Worm (Caenorhabditis elegans) whole organism, late embryonic: ENCODE results near the gene C11E4.7.

Experiments
- C08G9.2 ChIP-seq: sonication (generic microtip); optimal IDR thresholded peaks from 2 replicates; lab custom pipeline; 2016; ENCODE audit warnings: mild to moderate bottlenecking, missing genetic modification characterization, moderate library complexity, missing compliant biosample characterization
- F13H6.1 ChIP-seq: sonication (generic microtip); optimal IDR thresholded peaks from 2 replicates; lab custom pipeline; 2016; ENCODE audit warnings: missing genetic modification characterization, missing compliant biosample characterization
- K02D7.2 ChIP-seq: sonication (generic microtip); optimal IDR thresholded peaks from 2 replicates; lab custom pipeline; 2017; ENCODE audit warnings: mild to moderate bottlenecking, missing genetic modification characterization, missing compliant biosample characterization
- K09A11.1 ChIP-seq: sonication (generic microtip); optimal IDR thresholded peaks from 2 replicates; lab custom pipeline; 2017; ENCODE audit warnings: antibody characterized with exemption, mild to moderate bottlenecking, missing genetic modification characterization, missing compliant biosample characterization; ENCODE audit not compliant: insufficient read depth
- T23F11.4 ChIP-seq: fragments of 200-800 bp; sonication (Bioruptor generic); optimal IDR thresholded peaks from 2 replicates; lab custom pipeline; 2018; ENCODE audit warnings: mild to moderate bottlenecking, missing genetic modification characterization, missing compliant biosample characterization
- Y22D7AL.16 ChIP-seq: sonication (generic microtip); optimal IDR thresholded peaks from 2 replicates; lab custom pipeline; 2016; ENCODE audit warnings: missing genetic modification characterization, missing compliant biosample characterization
- ceh-14 ChIP-seq: sonication (generic microtip); optimal IDR thresholded peaks from 2 replicates; lab custom pipeline; 2016; ENCODE audit warnings: missing genotype, missing genetic modification characterization, missing compliant biosample characterization
- ceh-19 ChIP-seq: fragments of 200-800 bp; sonication (Bioruptor generic); optimal IDR thresholded peaks from 2 replicates; lab custom pipeline; 2018; ENCODE audit warnings: mild to moderate bottlenecking, missing genetic modification characterization, missing compliant biosample characterization
- ceh-2 ChIP-seq: sonication (generic microtip); optimal IDR thresholded peaks from 2 replicates; lab custom pipeline; 2016; ENCODE audit warnings: missing genotype, missing genetic modification characterization, missing compliant biosample characterization
- ceh-31 ChIP-seq: sonication (generic microtip); optimal IDR thresholded peaks from 2 replicates; lab custom pipeline; 2016; ENCODE audit warnings: missing genetic modification characterization, missing compliant biosample characterization
- ceh-34 ChIP-seq: sonication (generic microtip); optimal IDR thresholded peaks from 2 replicates; lab custom pipeline; 2016; ENCODE audit warnings: mild to moderate bottlenecking, missing genetic modification characterization, missing compliant biosample characterization
- ceh-48 ChIP-seq: sonication (generic microtip); optimal IDR thresholded peaks from 2 replicates; lab custom pipeline; 2016; ENCODE audit warnings: missing genetic modification characterization, inconsistent platforms, missing compliant biosample characterization
- ceh-6 ChIP-seq: fragments of 200-800 bp; sonication (Bioruptor generic); optimal IDR thresholded peaks from 2 replicates; lab custom pipeline; 2018; ENCODE audit warnings: mild to moderate bottlenecking, missing genetic modification characterization, missing compliant biosample characterization
- dmd-4 ChIP-seq: sonication (generic microtip); optimal IDR thresholded peaks from 2 replicates; lab custom pipeline; 2016; ENCODE audit warnings: borderline replicate concordance, missing genetic modification characterization, missing compliant biosample characterization
- dve-1 ChIP-seq: sonication (generic microtip); optimal IDR thresholded peaks from 2 replicates; lab custom pipeline; 2017; ENCODE audit warnings: antibody characterized with exemption, mild to moderate bottlenecking, missing genetic modification characterization, missing compliant biosample characterization
- elt-2 ChIP-seq: sonication (generic microtip); optimal IDR thresholded peaks from 2 replicates; lab custom pipeline; 2016; ENCODE audit warnings: missing genetic modification reagents, missing genetic modification characterization, missing compliant biosample characterization
- eyg-1 ChIP-seq: sonication (generic microtip); optimal IDR thresholded peaks from 2 replicates; lab custom pipeline; 2016; ENCODE audit warnings: missing genotype, missing genetic modification characterization, missing compliant biosample characterization
- fax-1 ChIP-seq: sonication (generic microtip); optimal IDR thresholded peaks from 2 replicates; lab custom pipeline; 2016; ENCODE audit warnings: missing genotype, missing genetic modification characterization, missing compliant biosample characterization
- fkh-6 ChIP-seq: sonication (generic microtip); optimal IDR thresholded peaks from 2 replicates; lab custom pipeline; 2016; ENCODE audit warnings: missing genetic modification characterization, missing compliant biosample characterization
- hlh-30 ChIP-seq: sonication (generic microtip); optimal IDR thresholded peaks from 2 replicates; lab custom pipeline; 2017; ENCODE audit warnings: antibody characterized with exemption, missing genetic modification characterization, missing compliant biosample characterization; ENCODE audit not compliant: insufficient read depth
- hlh-6 ChIP-seq: sonication (generic microtip); optimal IDR thresholded peaks from 2 replicates; lab custom pipeline; 2016; ENCODE audit warnings: missing genotype, missing genetic modification characterization, missing compliant biosample characterization
- hlh-8 ChIP-seq: sonication (generic microtip); optimal IDR thresholded peaks from 2 replicates; lab custom pipeline; 2016; ENCODE audit warnings: missing genotype, missing genetic modification characterization, missing compliant biosample characterization
- lim-6 ChIP-seq: sonication (generic microtip); optimal IDR thresholded peaks from 2 replicates; lab custom pipeline; 2016; ENCODE audit warnings: missing genetic modification characterization, missing compliant biosample characterization
- lin-11 ChIP-seq: fragments of 200-800 bp; sonication (Bioruptor generic); optimal IDR thresholded peaks from 2 replicates; lab custom pipeline; 2018; ENCODE audit warnings: mild to moderate bottlenecking, missing genetic modification characterization, missing compliant biosample characterization
- mec-3 ChIP-seq: sonication (generic microtip); optimal IDR thresholded peaks from 2 replicates; lab custom pipeline; 2016; ENCODE audit warnings: borderline replicate concordance, missing genetic modification characterization, missing compliant biosample characterization
- nhr-232 ChIP-seq: sonication (generic microtip); optimal IDR thresholded peaks from 2 replicates; lab custom pipeline; 2016; ENCODE audit warnings: missing genetic modification characterization, missing compliant biosample characterization
- npax-4 ChIP-seq: sonication (generic microtip); optimal IDR thresholded peaks from 2 replicates; lab custom pipeline; 2016; ENCODE audit warnings: missing genetic modification characterization, missing compliant biosample characterization
- pag-3 ChIP-seq: sonication (generic microtip); optimal IDR thresholded peaks from 2 replicates; lab custom pipeline; 2016; ENCODE audit warnings: missing compliant biosample characterization, missing genetic modification characterization, borderline replicate concordance
- pax-1 ChIP-seq: fragments of 150-350 bp; optimal IDR thresholded peaks from 2 replicates; lab custom pipeline; 2014; ENCODE audit warnings: missing biosample characterization, missing genetic modification characterization
- pha-2 ChIP-seq: sonication (generic microtip); optimal IDR thresholded peaks from 2 replicates; lab custom pipeline; 2017; ENCODE audit warnings: mild to moderate bottlenecking, missing genetic modification characterization, missing compliant biosample characterization
- pha-4 ChIP-seq: fragments of 150-350 bp; optimal IDR thresholded peaks from 2 replicates; lab custom pipeline; 2018; ENCODE audit warnings: missing biosample characterization, missing genetic modification reagents, missing genetic modification characterization
- pqm-1 ChIP-seq: sonication (generic microtip); optimal IDR thresholded peaks from 2 replicates; lab custom pipeline; 2016; ENCODE audit warnings: missing genetic modification characterization, missing compliant biosample characterization
- ref-2 ChIP-seq: sonication (generic microtip); optimal IDR thresholded peaks from 2 replicates; lab custom pipeline; 2016; ENCODE audit warnings: missing genetic modification characterization, missing compliant biosample characterization
- rnt-1 ChIP-seq: sonication (generic microtip); optimal IDR thresholded peaks from 2 replicates; lab custom pipeline; 2016; ENCODE audit warnings: missing genetic modification characterization, missing compliant biosample characterization
- sdc-2 ChIP-seq: sonication (generic microtip); optimal IDR thresholded peaks from 2 replicates; lab custom pipeline; 2016; ENCODE audit warnings: missing genotype, missing genetic modification characterization, missing compliant biosample characterization
- sox-2 ChIP-seq: fragments of 200-800 bp; sonication (Bioruptor generic); IDR thresholded peaks from 2 replicates; pipeline ENCODE4 v1.3.6; 2022; ENCODE audit warnings: missing genetic modification reagents, missing genetic modification characterization, missing compliant biosample characterization
- tbx-2 ChIP-seq: sonication (generic microtip); optimal IDR thresholded peaks from 2 replicates; lab custom pipeline; 2016; ENCODE audit warnings: missing genetic modification characterization, missing compliant biosample characterization
- unc-3 ChIP-seq, 2 experiments: fragments of 200-800 bp in 1 of 2; sonication (Bioruptor generic) in 1 of 2; sonication (generic microtip) in 1 of 2; conservative IDR thresholded peaks in 1 of 2; optimal IDR thresholded peaks in 1 of 2; 2 replicates each; pipeline versions ENCODE4 v1.3.6 to Lab custom; 2016 to 2022; ENCODE audit warnings: missing compliant biosample characterization in 2 of 2, missing genetic modification characterization in 2 of 2, missing genetic modification reagents in 1 of 2
- unc-86 ChIP-seq: sonication (generic microtip); optimal IDR thresholded peaks from 2 replicates; lab custom pipeline; 2016; ENCODE audit warnings: missing genetic modification characterization, missing compliant biosample characterization

The C11E4.7 gene

ce11 chrX:9653016-9653415, 36.0 kb downstream of the C11E4.7 start, which contains the start of gene aex-2:
Gene aex-2, minus strand, starts transcription at chrX:9653116.
- TF ChIP-seq pag-3 (tag; lab: Kevin White, UChicago), result no peak
- TF ChIP-seq rnt-1, result no peak
- no peak for TF ChIP-seq hlh-6 (tag; lab: Kevin White, UChicago)
- no peak for TF ChIP-seq ceh-2
- TF ChIP-seq eyg-1 (tag; lab: Kevin White, UChicago), result no peak
- no peak for TF ChIP-seq mec-3 (tag; lab: Kevin White, UChicago)
- no peak for TF ChIP-seq hlh-30
- TF ChIP-seq C08G9.2 (tag; lab: Kevin White, UChicago), result no peak
- TF ChIP-seq ceh-34 (tag; lab: Kevin White, UChicago), result no peak
- no peak for TF ChIP-seq ceh-6
- no peak for TF ChIP-seq pha-2
- no peak for TF ChIP-seq tbx-2 (tag; lab: Kevin White, UChicago)
- TF ChIP-seq elt-2, result no peak
- no peak for TF ChIP-seq K09A11.1 (tag; lab: Kevin White, UChicago)
- TF ChIP-seq lim-6 (tag; lab: Kevin White, UChicago), result no peak
- no peak for TF ChIP-seq pha-4 (tag; lab: Kevin White, UChicago)
- no peak for TF ChIP-seq K02D7.2 (tag; lab: Kevin White, UChicago)
- TF ChIP-seq pax-1 (tag; lab: Kevin White, UChicago), result no peak

DNA sequence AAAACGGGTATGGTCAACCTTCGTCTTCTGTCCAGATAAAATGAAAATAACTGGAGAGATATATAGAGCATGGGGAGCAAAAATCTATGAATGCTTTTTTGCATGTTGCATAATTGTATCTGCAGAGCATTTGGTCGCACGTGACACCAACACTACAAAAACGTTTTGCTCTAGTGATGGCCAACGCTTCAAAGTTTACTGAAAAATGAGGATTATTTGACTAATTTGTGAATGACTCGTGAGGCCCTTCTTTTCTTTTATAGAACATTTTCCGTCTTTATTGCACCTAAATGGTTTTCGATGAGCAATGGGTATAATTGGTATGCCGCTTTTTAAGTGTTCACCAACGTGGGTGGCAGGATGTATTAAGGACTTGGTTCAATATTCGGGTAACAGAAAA, 36.5 kb downstream of the C11E4.7 start:
- no peak for TF ChIP-seq fkh-6 (tag; lab: Kevin White, UChicago)
- no peak for TF ChIP-seq pag-3 (tag; lab: Kevin White, UChicago)

- no peak for TF ChIP-seq pha-4 (tag; lab: Kevin White, UChicago)
- TF ChIP-seq unc-86, result no peak
- peak; percentile 11 for TF ChIP-seq hlh-8 (tag; lab: Kevin White, UChicago)
- TF ChIP-seq lim-6 (tag; lab: Kevin White, UChicago), result no peak
These were observed 37.2 kb downstream of the C11E4.7 start for ce11 chrX:9654232-9654631.

DNA sequence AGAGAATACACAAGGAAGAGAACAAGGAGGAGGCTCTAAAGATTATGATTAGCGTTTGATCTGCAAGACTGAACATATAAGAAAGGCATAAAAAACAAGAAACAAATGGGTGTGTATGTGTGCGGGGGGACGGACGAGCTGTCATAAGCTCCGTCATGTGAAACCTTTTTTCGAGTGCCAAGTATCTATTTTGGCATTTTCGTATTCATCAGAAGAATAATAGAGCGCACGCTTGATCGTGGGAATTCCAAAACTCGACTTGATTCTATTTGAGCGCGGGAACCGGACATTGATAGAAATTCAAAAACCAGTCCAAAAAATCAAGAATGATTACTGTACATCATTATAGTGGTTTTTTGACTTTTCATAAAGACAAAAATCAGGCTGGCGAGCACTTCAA, 39.8 kb downstream of the C11E4.7 start:
- TF ChIP-seq ceh-6 (no peak), lin-11 (tag; lab: Kevin White, UChicago) (no peak), nhr-232 (no peak), sox-2 (GFP tag; lab: Robert Waterston, UW) (no peak), hlh-30 (no peak), ceh-19 (GFP tag; lab: Kevin White, UChicago) (no peak), unc-3 (GFP tag; conservative IDR thresholded peaks at IDR 0.05; lab: Robert Waterston, UW) (no peak), unc-3 (tag; optimal IDR thresholded peaks at IDR 0.05; lab: Kevin White, UChicago) (no peak), ref-2 (tag; lab: Kevin White, UChicago) (no peak), dve-1 (no peak), pqm-1 (tag; lab: Kevin White, UChicago) (no peak), F13H6.1 (tag; lab: Kevin White, UChicago) (no peak), pax-1 (tag; lab: Kevin White, UChicago) (no peak), hlh-8 (tag; lab: Kevin White, UChicago) (no peak), unc-86 (no peak), T23F11.4 (GFP tag; lab: Kevin White, UChicago) (no peak), ceh-31 (tag; lab: Kevin White, UChicago) (no peak), eyg-1 (tag; lab: Kevin White, UChicago) (no peak), K02D7.2 (tag; lab: Kevin White, UChicago) (no peak)

DNA sequence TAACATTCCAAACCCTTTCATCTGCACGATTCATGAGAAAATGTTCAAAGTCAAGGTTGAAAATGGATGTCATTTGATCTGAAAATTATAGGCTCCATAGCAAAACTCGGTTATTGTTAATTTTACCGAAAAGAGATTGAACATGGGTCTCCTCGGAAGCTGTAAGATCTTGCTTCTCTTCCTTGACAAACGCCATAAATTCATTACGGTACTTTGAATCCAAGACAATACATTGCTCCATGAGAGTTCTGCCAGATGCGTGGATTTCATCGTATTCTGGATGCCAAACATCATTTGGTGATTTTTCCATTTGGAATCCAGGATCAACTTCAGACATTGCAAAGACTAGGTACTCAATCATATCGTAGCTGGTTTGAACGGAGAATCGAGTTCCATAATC, 48.9 kb downstream of the C11E4.7 start:
- no peak for TF ChIP-seq pqm-1 (tag; lab: Kevin White, UChicago)
- TF ChIP-seq lin-11 (tag; lab: Kevin White, UChicago), result no peak
- no peak for TF ChIP-seq tbx-2 (tag; lab: Kevin White, UChicago)
- TF ChIP-seq npax-4 (tag; lab: Kevin White, UChicago), result no peak
- TF ChIP-seq hlh-6 (tag; lab: Kevin White, UChicago), result no peak
- TF ChIP-seq C08G9.2 (tag; lab: Kevin White, UChicago), result no peak
- no peak for TF ChIP-seq unc-86
- TF ChIP-seq ceh-48, result no peak
- no peak for TF ChIP-seq pha-2
- no peak for TF ChIP-seq pax-1 (tag; lab: Kevin White, UChicago)
- TF ChIP-seq fax-1 (tag; lab: Kevin White, UChicago), result no peak
- TF ChIP-seq hlh-8 (tag; lab: Kevin White, UChicago), result no peak
- no peak for TF ChIP-seq pha-4 (tag; lab: Kevin White, UChicago)
- no peak for TF ChIP-seq sdc-2 (tag; lab: Kevin White, UChicago)
- TF ChIP-seq nhr-232, result no peak
- no peak for TF ChIP-seq ceh-14 (tag; lab: Kevin White, UChicago)
- TF ChIP-seq dmd-4, result no peak
- TF ChIP-seq Y22D7AL.16 (tag; lab: Kevin White, UChicago), result no peak
- TF ChIP-seq, all 69 proteins: peak for 0
